Fruit fly (Drosophila melanogaster): Measurements from ENCODE around the gene Cfp1.
A peak's percentile ranks its signal among the peaks of the same experiment; 100 is the strongest.

The Cfp1 gene

dm6 chrX:9272830-9273507, at the start of gene Cfp1, which contains the start of gene Aladin:
Gene Cfp1 (minus strand): TSS chrX:9272960.
Gene Aladin (plus strand): TSS chrX:9273413.
- TF ChIP-seq noc (tag; optimal IDR thresholded peaks at IDR 0.05): no peak

DNA sequence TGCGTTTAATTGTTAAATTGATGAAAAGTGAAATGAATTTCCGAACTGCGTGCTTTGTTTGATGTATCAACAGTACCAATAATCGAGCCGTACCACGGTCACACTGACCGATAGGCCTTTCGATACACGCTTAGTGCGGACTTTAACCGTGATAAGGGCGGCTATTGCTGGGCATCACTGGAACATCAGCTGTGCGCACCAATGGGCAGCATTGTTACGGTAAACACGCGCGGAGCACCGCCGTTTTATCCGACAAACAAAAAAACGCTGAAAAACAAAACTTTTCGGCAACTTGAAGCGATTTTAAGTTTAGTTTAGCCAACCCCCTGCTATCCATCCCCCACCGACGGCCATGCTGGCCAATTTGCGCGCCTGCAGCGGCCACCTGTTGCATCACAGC, 46.4 kb upstream of the Cfp1 start, which contains the start of the genes c12.1 and c12.2:
TSS of gene c12.1 (minus strand) at position 84 of the 400 bp plus-strand sequence.
TSS of gene c12.2 (plus strand) at position 220 of the 400 bp plus-strand sequence.
- peak; percentile 7 for TF ChIP-seq noc (tag; optimal IDR thresholded peaks at IDR 0.05)

dm6 chrX:9317100-9317499, 44.3 kb upstream of the Cfp1 start:
- no peak for TF ChIP-seq noc (tag; optimal IDR thresholded peaks at IDR 0.05)

dm6 chrX:9309959-9310658, 37.3 kb upstream of the Cfp1 start:
- no peak for TF ChIP-seq noc (tag; optimal IDR thresholded peaks at IDR 0.05)

- TF ChIP-seq noc (tag; optimal IDR thresholded peaks at IDR 0.05): no peak
These were observed 33.0 kb upstream of the Cfp1 start for dm6 chrX:9305735-9306134.

DNA sequence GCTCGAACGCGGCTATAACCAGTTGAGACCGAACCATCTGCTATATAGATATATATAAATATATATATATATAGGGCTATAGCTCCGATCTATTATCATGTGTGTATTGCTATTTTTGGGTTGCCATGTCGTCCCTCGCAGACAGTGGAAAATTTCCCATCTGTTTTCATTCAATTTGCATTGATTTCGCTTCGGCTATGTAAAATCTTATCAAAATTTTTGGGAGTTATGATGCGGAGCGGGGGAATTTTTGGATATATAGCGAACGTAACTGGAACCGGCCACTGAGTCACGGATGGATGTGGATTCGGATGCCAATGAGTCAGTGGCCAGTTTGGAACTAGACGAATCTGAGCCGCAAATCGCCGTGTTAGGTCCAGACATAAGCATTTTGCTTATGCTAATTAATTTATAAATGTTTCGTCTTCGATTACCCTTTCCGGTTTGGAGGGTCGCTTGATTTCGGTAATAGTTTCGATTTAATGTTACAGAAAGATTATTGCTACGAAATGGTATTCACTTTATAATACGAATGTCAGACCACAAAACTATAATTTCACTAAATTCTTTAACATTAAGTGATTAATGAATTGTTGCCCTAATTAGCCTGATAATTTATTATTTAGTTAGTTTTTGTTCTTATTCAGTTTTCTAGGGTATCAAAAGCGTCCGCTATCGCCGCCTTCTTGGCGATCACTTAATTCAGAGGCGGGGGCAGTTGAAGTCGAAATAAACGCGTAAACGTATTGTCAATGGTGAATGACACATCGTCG, 25.1 kb upstream of the Cfp1 start:
- peak; percentile 67 for TF ChIP-seq noc (tag; optimal IDR thresholded peaks at IDR 0.05)

dm6 chrX:9296518-9296917, 23.8 kb upstream of the Cfp1 start:
- no peak for TF ChIP-seq noc (tag; optimal IDR thresholded peaks at IDR 0.05)

DNA sequence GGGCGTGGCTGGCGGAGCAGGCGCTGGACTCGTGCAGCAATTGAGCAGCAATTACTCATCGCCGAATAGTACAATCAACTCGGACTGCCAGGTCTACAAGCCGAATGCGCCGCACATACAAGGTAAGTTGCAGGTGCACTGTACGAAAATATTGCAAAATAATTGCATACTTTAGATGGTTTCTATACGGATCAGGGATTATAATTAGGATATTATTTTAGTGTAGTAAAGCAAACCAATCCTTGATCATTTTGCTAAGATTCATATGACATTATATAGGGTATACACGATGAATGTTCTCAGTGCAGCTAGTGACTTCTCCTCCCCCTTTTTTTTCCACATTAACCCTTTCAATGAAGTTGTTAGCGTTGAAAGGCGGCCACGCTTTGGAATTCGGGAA, 22.8 kb upstream of the Cfp1 start:
- TF ChIP-seq noc (tag; optimal IDR thresholded peaks at IDR 0.05): no peak

DNA sequence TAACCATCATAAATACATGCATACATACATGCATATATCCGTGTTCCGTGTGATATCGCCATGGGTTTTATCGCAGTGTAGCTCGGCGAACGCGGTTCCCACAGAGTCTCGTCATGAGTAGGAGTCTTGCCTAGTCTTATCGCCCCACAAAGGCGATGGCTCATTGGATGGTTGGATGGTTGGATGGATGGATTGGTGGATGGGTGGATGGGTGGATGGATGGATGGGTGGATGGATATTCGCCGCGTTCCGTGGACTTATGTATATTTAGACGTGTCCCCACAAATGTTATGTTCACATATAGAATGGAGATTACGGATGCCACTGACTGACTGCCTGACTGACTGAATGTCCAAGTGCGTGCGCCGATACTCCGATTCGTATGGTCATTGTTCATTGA, 18.5 kb upstream of the Cfp1 start:
- TF ChIP-seq noc (tag; optimal IDR thresholded peaks at IDR 0.05): no peak

dm6 chrX:9286386-9286785, 13.6 kb upstream of the Cfp1 start:
- TF ChIP-seq noc (tag; optimal IDR thresholded peaks at IDR 0.05): no peak

- no peak for TF ChIP-seq noc (tag; optimal IDR thresholded peaks at IDR 0.05)
These were observed 11.4 kb upstream of the Cfp1 start, which contains the start of gene lz for dm6 chrX:9284024-9284738. Gene lz (plus strand): TSS chrX:9284649.

- no peak for TF ChIP-seq noc (tag; optimal IDR thresholded peaks at IDR 0.05)
These were observed 10.1 kb upstream of the Cfp1 start, which contains the start of gene c11.1 for dm6 chrX:9282783-9283289. Gene c11.1 (minus strand): TSS chrX:9283117.

DNA sequence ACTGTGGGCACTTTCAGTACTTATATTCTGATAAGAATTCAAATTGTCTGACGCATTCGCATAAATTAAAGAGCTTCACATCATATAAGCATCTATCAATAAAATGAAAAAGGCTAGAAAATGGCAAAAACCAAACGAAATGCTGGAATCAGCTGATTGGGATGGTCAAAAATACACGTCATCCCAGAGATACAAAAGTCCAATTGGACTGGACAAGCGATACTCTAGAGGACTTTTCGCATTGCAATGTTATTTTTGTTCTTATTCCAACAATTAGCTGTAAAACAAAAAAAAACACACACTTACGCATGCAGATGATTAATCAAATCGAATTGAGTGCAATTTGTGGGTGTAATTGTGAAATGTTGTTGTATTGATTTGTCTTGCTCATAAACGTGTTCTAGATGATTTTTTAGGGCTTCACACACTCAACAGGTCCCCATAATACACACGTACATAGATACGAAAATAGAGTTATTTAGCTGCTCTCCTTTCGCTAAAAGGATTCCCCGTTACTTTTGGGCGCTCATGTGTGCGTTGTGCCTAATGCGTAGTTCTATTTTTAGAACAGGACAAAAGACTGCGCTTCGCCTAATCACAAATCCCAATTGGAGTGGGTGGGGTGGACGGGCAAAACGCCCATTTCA, 9.4 kb upstream of the Cfp1 start:
- TF ChIP-seq noc (tag; optimal IDR thresholded peaks at IDR 0.05): no peak

dm6 chrX:9269825-9270224, 2.9 kb downstream of the Cfp1 start, which contains the start of gene CG17440:
Gene CG17440 (minus strand): TSS chrX:9269925.
- TF ChIP-seq noc (tag; optimal IDR thresholded peaks at IDR 0.05): no peak

DNA sequence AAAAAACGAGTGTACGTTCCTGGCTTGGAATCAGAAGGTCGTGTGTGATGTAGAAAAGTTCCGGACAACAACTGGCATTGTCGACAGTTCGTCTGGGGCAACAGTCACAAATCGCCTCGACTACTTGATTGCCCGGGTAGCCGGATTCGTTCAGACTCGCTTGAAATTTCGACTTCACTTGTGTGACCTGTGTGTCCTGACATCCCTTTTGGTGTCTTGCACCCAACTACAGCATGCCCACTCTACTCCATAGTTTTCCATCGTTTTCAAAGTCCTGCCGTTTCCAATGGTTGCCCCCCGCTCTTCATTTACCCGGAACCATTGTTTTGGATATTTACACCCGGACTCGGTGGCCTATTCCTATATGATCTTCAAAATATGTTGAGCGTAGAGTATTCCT, 5.2 kb downstream of the Cfp1 start, which contains the start of gene Erk7:
TSS of gene Erk7 (minus strand) at position 101 of the 400 bp plus-strand sequence.
- no peak for TF ChIP-seq noc (tag; optimal IDR thresholded peaks at IDR 0.05)
